Fruit fly (Drosophila melanogaster) Kc167 (cell line): ENCODE data around the gene CG14739.

Experiments
- insv ChIP-seq: fragments of >200 bp; optimal IDR thresholded peaks from 3 replicates; lab custom pipeline; 2018; ENCODE audit warnings: missing external identifiers
- psq ChIP-seq: fragments of >200 bp; optimal IDR thresholded peaks from 2 replicates; lab custom pipeline; 2017; ENCODE audit warnings: missing external identifiers

DNA sequence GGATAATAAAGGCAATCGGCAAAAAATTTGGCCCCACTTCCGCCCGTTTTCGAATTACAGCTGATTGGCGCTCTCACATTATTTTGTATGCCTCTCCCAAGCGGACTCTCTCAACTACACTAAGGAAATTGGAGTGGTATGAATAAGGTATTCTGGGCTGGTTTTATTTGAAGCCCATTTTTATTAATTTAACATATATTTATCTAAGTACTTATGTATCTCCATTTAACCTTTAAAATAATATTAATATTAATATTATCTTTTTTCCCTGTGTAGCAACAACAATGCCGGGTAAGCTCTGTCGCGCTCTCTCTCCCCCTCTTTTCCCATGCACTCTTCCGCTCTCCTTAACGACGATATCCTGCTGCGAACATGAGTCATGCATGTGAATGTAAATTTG, 29.9 kb upstream of the CG14739 start:
- TF ChIP-seq insv (lab: Kevin White, UChicago) (no peak), psq (lab: Kevin White, UChicago) (no peak)
